Fruit fly (Drosophila melanogaster): ENCODE data around the gene CG17841.

Gene CG17841

DNA sequence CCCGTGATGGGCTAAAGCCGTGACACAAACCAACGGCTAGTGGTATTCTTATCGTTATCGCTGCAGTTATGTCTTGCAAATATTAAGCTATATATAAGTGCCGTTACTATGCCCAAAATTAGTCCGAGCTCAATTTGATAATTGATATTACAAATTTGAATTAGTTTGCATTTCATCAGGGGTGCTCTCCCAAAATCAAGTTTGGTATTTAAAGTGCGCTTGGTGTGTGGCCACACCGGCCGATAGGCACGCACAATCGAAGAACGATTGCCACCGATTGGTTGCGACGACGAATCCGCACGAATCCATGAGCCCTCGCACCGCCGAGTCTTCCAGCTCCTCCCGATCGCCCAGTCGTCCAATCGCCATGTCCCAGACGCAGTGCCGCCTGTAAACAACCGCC lies at the start of gene CG17841:
Gene CG17841 (plus strand): TSS at position 252 of the 403 bp plus-strand sequence.
- TF ChIP-seq CTCF (optimal IDR thresholded peaks at IDR 0.05) (peak in 1 of 2 experiments; percentile 12), CG8478 (optimal IDR thresholded peaks at IDR 0.05) (no peak)

DNA sequence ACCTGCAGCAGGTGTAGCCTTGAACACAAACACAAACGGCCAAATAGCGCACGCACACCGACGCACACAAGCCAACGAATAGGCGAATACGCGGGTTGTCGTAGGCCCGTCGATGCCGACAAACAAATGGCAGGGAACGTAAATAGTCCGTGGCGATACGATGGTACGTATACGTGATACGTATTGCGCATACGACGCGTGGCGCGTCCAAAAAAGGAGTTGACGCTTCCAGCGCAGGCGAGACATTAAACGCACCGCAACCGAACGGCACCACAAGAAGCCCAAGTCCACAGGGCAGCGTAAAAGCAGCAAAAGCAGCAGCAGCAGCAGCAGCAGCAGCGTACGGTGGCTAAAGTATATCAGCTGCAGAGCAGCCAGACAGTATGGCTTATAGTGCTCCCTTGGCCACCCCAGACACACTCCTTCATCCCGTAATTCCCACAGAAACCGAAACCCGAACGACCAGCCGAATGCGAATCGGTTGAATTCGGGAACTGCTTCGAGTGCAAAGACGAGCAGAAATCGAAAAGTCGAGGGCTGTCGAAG lies 49.4 kb upstream of the CG17841 start:
- TF ChIP-seq CG8478 (optimal IDR thresholded peaks at IDR 0.05) (no peak), CTCF (optimal IDR thresholded peaks at IDR 0.05) (no peak)

DNA sequence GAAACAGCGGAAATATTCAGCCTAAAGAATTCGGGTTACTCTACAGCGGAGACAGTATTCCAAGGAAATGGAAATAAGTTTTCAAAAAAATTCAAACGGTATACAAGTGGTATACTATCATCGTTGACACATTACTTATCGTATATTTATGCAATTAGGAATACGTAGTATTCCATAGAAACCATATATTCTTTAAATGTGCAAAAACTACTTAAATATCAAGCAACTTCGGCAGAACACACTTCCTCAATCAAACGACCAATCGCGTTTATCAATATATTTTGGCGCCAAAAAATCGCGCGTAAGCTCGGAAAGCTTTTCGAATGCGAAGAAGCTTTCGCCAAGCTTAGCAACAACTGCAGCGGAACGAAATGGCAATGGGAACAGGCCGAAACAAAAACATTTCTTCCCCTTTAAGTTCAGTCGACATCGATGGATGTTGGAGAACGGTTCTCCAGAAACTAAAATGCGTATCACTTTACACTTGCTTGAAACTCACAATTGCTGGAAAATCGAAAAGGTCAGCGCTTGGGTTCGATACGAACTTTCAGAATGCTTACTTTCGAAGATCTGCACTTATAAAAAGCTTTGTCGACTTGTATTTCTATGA lies 48.8 kb upstream of the CG17841 start:
- TF ChIP-seq CTCF (optimal IDR thresholded peaks at IDR 0.05): no peak
- no peak for TF ChIP-seq CG8478 (optimal IDR thresholded peaks at IDR 0.05)

DNA sequence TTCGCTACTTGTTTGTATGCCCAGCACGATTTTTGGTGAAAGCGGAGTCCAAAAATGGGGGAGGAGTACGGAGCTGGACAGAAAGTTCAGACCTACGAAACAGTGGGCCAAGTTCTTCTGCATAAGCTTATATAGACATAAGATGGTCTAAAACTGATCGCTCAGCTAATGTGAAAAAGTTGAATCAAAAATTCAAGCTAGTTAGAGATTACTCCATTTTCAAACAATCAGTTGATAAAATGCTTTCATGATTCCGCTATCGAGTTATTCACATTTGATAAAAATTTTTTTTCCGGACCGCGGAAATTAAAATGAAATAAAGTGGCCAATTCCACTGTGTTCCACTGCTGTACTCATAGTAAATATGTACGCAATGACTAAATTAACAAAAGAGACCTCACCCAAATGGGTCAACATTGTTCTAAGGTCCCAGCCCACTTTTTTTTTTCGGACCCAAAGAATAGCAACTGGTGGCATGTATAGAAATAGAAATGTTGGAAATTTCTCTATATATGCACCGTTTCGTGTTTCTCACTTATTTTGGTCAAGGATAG lies 47.4 kb upstream of the CG17841 start:
- no peak for TF ChIP-seq CTCF (optimal IDR thresholded peaks at IDR 0.05)
- TF ChIP-seq CG8478 (optimal IDR thresholded peaks at IDR 0.05): no peak

DNA sequence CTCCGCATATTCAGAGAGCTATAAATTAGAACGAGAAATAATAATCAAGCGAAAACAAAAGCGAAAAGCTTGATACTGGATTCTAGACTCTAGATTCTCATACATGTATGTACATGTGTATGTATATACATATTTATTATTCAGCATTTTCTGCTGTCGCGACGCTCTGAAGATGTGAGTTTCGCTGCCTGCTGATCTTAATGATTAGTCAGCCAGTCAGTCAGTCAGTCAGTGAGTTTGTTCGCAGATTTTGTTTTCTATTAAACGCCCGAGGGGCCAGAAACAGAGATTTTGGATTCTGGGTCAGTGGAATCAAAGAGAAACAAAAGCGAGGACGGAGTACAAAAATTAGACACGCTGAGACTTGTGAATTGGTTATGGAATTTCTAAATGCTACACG lies 45.6 kb upstream of the CG17841 start:
- TF ChIP-seq CTCF (optimal IDR thresholded peaks at IDR 0.05): no peak
- TF ChIP-seq CG8478 (optimal IDR thresholded peaks at IDR 0.05): no peak

DNA sequence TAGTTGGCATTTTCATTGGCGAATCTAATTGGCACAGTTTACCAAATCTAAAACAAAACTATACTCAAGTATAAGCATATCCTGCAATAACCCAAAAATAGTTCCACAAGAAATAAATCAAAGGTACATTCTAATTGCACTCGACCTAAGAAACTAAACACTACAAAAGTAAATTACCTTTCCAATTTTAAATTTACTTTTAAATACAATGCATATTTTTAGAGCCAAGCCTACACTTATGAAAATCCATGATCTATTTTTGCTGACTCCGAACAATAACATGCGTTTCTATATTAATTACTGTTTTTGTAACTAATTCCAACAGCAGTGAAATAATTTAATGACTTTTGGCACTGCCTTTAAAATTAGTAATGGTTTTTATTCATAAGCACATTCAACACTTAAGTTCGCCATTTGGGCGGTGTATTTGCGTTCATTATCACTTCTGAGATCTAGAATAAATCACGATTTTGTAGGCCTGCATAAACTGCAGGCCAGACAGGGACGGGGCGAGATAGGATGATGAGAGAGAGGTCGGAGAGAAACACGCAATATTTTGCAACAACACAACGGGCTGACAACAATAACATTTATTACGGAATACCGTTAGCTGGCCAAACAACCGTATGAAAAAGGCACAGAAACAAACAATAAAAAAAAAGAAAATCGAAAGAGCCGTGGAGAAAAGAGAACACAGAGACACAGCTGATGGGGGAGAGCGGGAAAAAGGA lies 42.9 kb upstream of the CG17841 start:
- TF ChIP-seq CTCF (optimal IDR thresholded peaks at IDR 0.05) (no peak), CG8478 (optimal IDR thresholded peaks at IDR 0.05) (no peak)

DNA sequence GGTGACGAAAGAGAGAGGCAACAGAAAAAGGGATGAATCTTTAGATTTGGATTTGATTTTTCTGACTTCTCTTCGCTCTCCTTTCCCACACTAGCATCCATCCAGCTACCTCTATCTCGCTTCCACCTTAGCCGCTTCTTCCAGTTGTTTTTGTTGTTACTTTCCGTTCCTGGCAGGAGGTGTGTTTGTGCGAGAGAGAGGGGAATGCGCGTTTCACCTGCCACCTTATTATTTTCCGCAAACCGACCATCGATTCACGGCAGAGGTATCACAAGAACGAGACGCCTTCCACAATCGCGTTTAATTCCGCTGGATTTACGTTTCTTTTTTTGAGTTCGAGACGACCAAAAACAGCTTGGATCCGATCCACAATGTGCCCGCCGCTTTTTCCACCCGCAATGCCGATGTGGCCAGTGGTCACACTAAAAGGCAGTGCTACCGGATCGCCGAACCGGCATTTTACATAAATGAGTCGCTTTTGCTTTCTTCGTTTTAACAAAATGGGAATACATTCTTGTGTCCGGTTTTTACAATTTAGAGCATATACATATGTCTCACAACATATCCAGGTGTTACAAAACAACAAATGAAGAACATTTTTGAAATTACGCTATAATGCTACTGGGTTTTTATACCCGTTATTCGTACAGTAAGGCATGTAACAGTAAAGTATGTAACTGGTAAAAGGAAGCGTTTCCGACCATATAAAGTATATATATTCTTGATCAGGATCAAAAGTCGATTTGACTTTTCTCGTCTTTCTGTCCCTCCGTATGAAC lies 42.1 kb upstream of the CG17841 start, which contains the start of gene alpha-Man-Ia:
Gene alpha-Man-Ia (minus strand): TSS at position 392 of the 779 bp plus-strand sequence.
- TF ChIP-seq CG8478 (optimal IDR thresholded peaks at IDR 0.05) (no peak), CTCF (optimal IDR thresholded peaks at IDR 0.05) (peak in 1 of 2 experiments; percentile 21)

DNA sequence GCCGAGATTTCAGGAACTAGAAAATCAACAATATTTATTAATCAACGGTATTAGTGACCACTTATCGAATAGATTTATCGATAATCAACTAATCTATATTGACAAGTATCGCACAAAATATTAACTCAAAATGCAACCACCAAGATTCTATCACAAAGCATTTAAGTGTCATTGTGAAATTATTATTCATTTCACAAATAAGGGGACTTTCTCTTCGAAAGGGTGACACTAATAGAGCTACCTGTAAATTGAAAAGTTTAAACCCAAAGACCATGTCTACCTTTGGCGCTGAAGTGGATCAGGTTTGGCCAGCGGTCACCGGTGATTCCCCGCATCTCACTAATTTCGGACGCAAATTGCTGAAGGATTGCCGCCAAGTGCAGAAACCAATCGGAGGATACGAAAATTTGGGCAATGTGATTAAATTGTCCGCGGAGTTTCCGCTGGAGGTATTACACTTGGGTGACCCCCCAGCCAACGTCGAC lies 41.5 kb upstream of the CG17841 start, which contains the start of gene CG2909:
Gene CG2909 (plus strand): TSS at position 119 of the 485 bp plus-strand sequence.
- TF ChIP-seq CTCF (optimal IDR thresholded peaks at IDR 0.05) (no peak), CG8478 (optimal IDR thresholded peaks at IDR 0.05) (no peak)

DNA sequence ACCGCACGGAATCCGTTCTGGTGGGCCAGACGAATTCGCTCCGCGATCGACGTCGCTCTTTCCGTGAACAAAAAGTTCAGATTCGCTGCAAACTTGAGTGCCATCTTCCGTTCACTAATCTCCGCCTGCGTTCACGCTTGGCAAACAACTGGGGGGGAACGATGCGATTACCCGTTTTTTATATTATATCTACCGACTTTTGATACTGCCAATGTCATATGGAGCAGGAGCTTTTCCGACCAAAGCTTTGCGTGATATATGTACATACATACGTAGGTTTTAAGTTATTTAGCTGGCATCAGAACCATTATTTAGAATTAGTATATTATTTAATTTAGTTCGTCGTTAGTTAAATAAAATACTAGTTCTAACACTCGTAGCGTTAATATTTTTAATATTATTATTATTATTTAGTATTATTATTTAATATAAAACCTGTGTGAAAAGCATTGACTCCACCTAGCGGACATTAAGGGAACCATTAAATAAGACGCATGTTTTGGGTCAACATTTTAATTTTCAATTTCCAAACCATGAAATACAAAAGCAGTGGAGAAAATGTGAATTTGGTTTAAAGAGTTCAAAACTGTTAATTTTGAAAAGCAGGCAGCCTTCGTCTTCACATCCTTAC lies 38.1 kb upstream of the CG17841 start, which contains the start of gene Gip:
Gene Gip (minus strand): TSS at position 214 of the 631 bp plus-strand sequence.
- TF ChIP-seq CTCF (optimal IDR thresholded peaks at IDR 0.05) (peak; percentile 39 to 49), CG8478 (optimal IDR thresholded peaks at IDR 0.05) (no peak)

DNA sequence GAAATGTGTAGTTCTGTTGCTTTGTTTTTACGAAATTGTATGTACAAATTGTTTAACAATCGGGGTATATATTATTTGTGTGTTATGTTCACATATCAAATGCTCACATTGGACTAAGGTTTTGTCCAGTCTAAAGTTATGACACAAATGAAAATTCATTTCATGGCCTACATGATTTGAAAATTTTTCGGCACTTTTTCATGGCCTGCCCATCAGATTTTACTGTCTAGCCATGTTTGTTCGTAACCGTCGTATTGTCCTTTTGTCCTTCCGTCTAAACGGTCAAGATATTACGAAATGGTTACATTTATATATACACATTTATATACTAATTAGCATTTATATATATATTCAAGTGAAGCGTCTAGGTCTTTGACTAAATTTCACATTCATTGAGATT lies 36.1 kb upstream of the CG17841 start, which contains the start of gene CG15306:
Gene CG15306 (minus strand): TSS at position 101 of the 400 bp plus-strand sequence.
- TF ChIP-seq CG8478 (optimal IDR thresholded peaks at IDR 0.05) (no peak), CTCF (optimal IDR thresholded peaks at IDR 0.05) (no peak)

DNA sequence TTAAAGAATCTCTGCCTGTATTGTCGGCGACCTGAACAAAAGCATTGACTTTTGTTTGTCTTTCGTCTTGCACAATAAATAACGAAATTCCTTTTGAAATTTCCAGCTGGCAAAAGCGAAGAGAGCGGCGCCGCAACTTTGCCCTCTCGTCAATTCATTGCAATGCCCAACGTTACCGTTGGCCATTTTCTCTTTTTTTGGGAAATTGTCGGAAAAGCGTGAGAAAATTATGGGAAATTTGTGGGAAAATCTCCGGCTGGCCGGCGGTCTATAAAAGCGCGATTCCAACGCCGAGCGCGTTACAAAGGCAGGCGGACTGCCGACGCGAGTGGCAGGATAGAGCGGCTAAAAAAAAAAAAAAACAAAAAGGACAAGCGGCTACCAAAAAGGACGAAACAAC lies 34.5 kb upstream of the CG17841 start, which contains the start of gene CG43740:
Gene CG43740 (plus strand): TSS at position 301 of the 400 bp plus-strand sequence.
- TF ChIP-seq CTCF (optimal IDR thresholded peaks at IDR 0.05) (no peak), CG8478 (optimal IDR thresholded peaks at IDR 0.05) (no peak)

DNA sequence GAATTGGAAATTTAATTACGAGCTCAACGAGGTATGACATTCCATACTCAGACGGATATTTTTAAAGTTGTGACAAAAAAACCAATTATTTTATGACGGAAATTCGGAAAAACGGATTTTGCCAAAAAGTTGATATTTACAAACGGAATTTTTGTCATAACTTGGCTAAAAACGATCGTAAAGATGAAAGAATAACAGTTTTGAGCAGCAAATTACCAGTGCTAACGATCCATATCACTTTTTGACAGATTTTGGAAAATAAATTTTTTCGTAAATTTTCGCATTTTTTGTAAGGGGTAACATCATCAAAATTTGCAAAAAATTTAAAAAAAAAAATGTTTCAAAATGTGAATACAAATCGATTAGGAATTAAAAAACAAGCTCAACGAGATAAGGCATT lies 27.4 kb upstream of the CG17841 start:
- TF ChIP-seq CTCF (optimal IDR thresholded peaks at IDR 0.05) (no peak), CG8478 (optimal IDR thresholded peaks at IDR 0.05) (no peak)

DNA sequence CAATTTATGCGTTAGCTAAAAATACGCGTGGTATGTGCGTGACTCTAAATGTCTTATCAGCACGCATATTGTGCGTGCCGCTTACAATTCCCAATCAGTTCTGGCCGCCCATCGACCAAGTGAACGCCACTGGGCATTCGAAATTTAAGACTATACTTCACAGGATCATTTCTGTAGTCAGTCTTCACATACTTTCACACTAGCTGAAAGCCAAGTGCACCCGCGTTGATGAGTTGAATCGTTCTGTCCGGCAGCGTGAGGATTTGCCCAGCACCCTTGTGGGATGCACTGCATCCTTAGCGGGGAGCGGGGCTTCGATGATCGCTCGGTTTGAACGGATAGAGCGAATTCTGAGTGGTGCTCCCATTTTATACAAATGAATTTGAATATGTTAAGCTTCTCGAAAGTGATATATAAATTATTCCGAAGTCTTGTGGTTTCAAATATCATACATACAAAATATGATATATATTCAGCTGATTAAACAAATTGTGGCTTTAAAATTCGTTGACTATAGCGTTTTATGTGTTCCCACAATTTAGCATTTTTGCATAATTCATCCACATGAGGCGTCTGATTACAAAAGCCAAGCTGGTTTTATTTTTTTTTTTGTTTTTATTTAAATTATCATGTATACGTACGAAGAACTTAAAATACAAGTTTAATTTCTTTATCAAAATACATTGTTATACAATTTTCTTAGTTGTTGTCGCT lies 19.7 kb upstream of the CG17841 start:
- TF ChIP-seq CG8478 (optimal IDR thresholded peaks at IDR 0.05) (no peak), CTCF (optimal IDR thresholded peaks at IDR 0.05) (no peak)

Measured in S2 (cell line).